Worm (Caenorhabditis elegans): ENCODE results near the gene srw-33.

ce11 chrV:15480505-15481075 is 29.3 kb upstream of the srw-33 start:
- TF ChIP-seq tab-1 (GFP tag; IDR thresholded peaks at IDR 0.05) (no peak), med-1 (GFP tag; optimal IDR thresholded peaks at IDR 0.05; ENCODE audit: insufficient read depth) (no peak)

Measured in whole organism, midembryonic.